Fruit fly (Drosophila melanogaster): ENCODE measurements around the gene ppk10.

Gene ppk10

dm6 chr2L:10466865-10467270 is 14.7 kb upstream of the ppk10 start (continued):
- TF ChIP-seq PHDP (tag; optimal IDR thresholded peaks at IDR 0.05) (peak; percentile 13), Deaf1 (tag; optimal IDR thresholded peaks at IDR 0.05) (no peak), run (tag; optimal IDR thresholded peaks at IDR 0.05) (no peak), CG10267 (tag; optimal IDR thresholded peaks at IDR 0.05) (peak; percentile 58), CG10431 (GFP tag; optimal IDR thresholded peaks at IDR 0.05) (no peak), crc (GFP tag; optimal IDR thresholded peaks at IDR 0.05) (no peak), CG2202 (tag; optimal IDR thresholded peaks at IDR 0.05) (peak; percentile 17), Neu2 (GFP tag; optimal IDR thresholded peaks at IDR 0.05; ENCODE audit: borderline replicate concordance) (no peak), Ets65A (GFP tag) (peak; percentile 97), caup (GFP tag; optimal IDR thresholded peaks at IDR 0.05; ENCODE audit: severe bottlenecking) (no peak), CG17829 (tag; optimal IDR thresholded peaks at IDR 0.05) (peak; percentile 75), Dref (GFP tag; IDR thresholded peaks at IDR 0.05) (no peak), Hr3 (GFP tag; optimal IDR thresholded peaks at IDR 0.05) (peak; percentile 63), Hey (tag; optimal IDR thresholded peaks at IDR 0.05) (no peak), CG5953 (GFP tag; IDR thresholded peaks at IDR 0.05) (no peak), Mad (GFP tag; optimal IDR thresholded peaks at IDR 0.05) (no peak), cwo (GFP tag; optimal IDR thresholded peaks at IDR 0.05) (peak; percentile 48), CG12769 (tag; optimal IDR thresholded peaks at IDR 0.05) (no peak), CG6854 (GFP tag; optimal IDR thresholded peaks at IDR 0.05) (no peak), ems (GFP tag; optimal IDR thresholded peaks at IDR 0.05) (peak; percentile 36), nom (GFP tag; optimal IDR thresholded peaks at IDR 0.05) (no peak), Doc2 (GFP tag; IDR thresholded peaks at IDR 0.05) (no peak), fu2 (GFP tag; optimal IDR thresholded peaks at IDR 0.05) (no peak), Myb (GFP tag; optimal IDR thresholded peaks at IDR 0.05) (no peak), otp (GFP tag; IDR thresholded peaks at IDR 0.05) (no peak), CG2120 (GFP tag; optimal IDR thresholded peaks at IDR 0.05) (peak; percentile 27), ERR (GFP tag; optimal IDR thresholded peaks at IDR 0.05) (no peak), CoRest (tag; optimal IDR thresholded peaks at IDR 0.05) (peak; percentile 74), stc (GFP tag; IDR thresholded peaks at IDR 0.05) (no peak; the same call in none of the 2 replicates), CG11093 (GFP tag; IDR thresholded peaks at IDR 0.05) (peak; percentile 63; the same call in 1 of the 3 replicates), pan (optimal IDR thresholded peaks at IDR 0.05) (no peak), pan (GFP tag; optimal IDR thresholded peaks at IDR 0.05 in 1 of 2, IDR thresholded peaks at IDR 0.05 in 1 of 2) (peak in 1 of 2 experiments; percentile 57), Hr39 (optimal IDR thresholded peaks at IDR 0.05) (no peak), Sry-δ (GFP tag; optimal IDR thresholded peaks at IDR 0.05) (peak; percentile 15), mam (GFP tag; optimal IDR thresholded peaks at IDR 0.05) (peak; percentile 44), Aef1 (GFP tag; IDR thresholded peaks at IDR 0.05) (no peak), Ssrp (tag; optimal IDR thresholded peaks at IDR 0.05) (peak; percentile 68), jing (GFP tag; optimal IDR thresholded peaks at IDR 0.05) (peak; percentile 8), Bdp1 (GFP tag; optimal IDR thresholded peaks at IDR 0.05) (no peak), br (optimal IDR thresholded peaks at IDR 0.05) (no peak), CTCF (GFP tag; optimal IDR thresholded peaks at IDR 0.05) (peak; percentile 17), crp (GFP tag; optimal IDR thresholded peaks at IDR 0.05) (peak in 1 of 2 experiments; percentile 8), CG3407 (GFP tag; optimal IDR thresholded peaks at IDR 0.05) (peak; percentile 33), CG1602 (GFP tag; optimal IDR thresholded peaks at IDR 0.05) (peak; percentile 61), MESR4 (GFP tag; optimal IDR thresholded peaks at IDR 0.05) (no peak), Camta (GFP tag; optimal IDR thresholded peaks at IDR 0.05) (peak; percentile 66), vnd (GFP tag; IDR thresholded peaks at IDR 0.05; ENCODE audit: partially characterized antibody) (no peak), sc (optimal IDR thresholded peaks at IDR 0.05) (no peak), sc (GFP tag; optimal IDR thresholded peaks at IDR 0.05) (peak; percentile 56), Spps (tag; optimal IDR thresholded peaks at IDR 0.05) (peak; percentile 57), esg (GFP tag; conservative IDR thresholded peaks at IDR 0.05) (no peak; the same call in 1 of the 2 replicates), Meics (GFP tag; optimal IDR thresholded peaks at IDR 0.05) (peak; percentile 51), CG12071 (GFP tag; optimal IDR thresholded peaks at IDR 0.05) (peak; percentile 35)

Measured in whole organism, embryonic.